Worm (Caenorhabditis elegans): ENCODE results near the gene F53H2.3.

F53H2.3 gene

ce11 chrV:20347625-20348024, 63.9 kb downstream of the F53H2.3 start:
- TF ChIP-seq Y55F3AM.14 (GFP tag; optimal IDR thresholded peaks at IDR 0.05) (no peak), nhr-129 (tag; optimal IDR thresholded peaks at IDR 0.05) (no peak), unc-39 (tag; optimal IDR thresholded peaks at IDR 0.05) (no peak)

All from whole organism, L2 larva.